Worm (Caenorhabditis elegans): ENCODE results near the gene C47E8.4.

The C47E8.4 gene

ce11 chrV:14685435-14686058, at the start of gene C47E8.4:
Gene C47E8.4 (minus strand): TSS chrV:14685485.
- no peak for TF ChIP-seq unc-62 (GFP tag; optimal IDR thresholded peaks at IDR 0.05)

DNA sequence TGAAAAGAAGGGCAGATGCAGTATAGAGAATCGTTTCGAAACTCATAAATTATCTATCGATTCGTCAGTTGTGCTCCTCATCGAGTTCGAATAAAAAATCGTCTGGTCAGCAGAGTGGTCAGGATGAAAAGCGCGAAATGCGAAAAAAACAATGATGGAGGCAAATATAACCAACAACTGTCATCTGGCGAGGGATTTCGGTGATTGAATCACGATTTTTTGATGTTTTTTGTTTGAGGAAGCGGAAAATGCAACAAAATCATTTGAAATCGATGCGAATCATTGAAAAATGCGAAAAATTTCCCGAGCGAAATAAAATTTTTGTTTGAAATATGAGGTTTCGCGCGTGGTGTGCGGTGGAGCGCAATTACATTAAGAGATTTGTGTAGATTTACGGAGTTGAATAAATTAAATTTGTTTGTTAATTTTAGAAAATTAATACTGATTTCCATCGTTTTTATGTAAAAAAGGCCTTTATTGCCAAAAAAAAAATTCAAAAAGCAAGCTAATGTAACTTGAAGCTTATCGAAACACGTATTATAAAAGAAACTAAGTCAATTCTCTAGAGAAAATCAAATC, 49.0 kb upstream of the C47E8.4 start, which contains the start of gene unc-61:
Gene unc-61 (minus strand): TSS at position 51 of the 579 bp plus-strand sequence.
- TF ChIP-seq unc-62 (GFP tag; optimal IDR thresholded peaks at IDR 0.05), result no peak

DNA sequence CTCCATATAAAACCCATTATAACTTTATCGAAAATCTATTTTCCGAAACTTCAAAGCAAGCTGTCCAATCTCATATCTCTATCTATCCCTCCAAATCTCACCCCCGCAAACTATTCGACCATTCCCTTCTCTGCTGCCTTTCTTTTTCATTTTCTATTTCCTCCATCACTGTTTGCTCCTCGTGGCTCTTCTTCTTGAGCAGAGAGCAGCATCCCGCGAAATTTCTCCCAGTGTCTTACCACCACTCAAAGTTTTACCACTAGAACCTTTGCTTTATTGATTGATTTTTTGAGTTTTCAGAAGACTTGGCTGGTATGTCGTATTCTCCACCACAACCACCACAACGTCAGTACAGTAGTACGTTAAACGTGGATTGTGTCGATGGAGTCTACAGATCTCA, 44.1 kb upstream of the C47E8.4 start, which contains the start of gene oig-3:
Gene oig-3 (plus strand): TSS at position 301 of the 400 bp plus-strand sequence.
- no peak for TF ChIP-seq unc-62 (GFP tag; optimal IDR thresholded peaks at IDR 0.05)

DNA sequence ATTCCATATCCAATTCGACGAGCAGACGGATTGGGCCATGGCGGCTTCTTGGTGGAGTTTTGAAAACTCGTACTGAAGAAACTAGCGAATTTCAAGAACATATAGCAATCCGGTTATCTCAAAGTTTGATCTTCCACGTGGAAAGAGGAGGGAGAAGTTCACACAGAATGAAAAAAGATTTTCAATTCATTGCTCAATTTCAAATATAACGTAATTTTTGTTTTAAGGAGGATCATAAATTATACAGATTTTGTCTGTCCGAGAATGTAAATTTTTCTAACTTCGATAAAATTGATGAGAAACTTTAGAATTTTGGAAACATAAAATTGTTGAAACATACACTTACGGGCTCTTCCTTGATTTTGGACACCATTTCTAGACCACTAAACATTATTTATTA, 43.5 kb upstream of the C47E8.4 start, which contains the start of gene Y50E8A.2:
Gene Y50E8A.2 (minus strand): TSS at position 101 of the 400 bp plus-strand sequence.
- no peak for TF ChIP-seq unc-62 (GFP tag; optimal IDR thresholded peaks at IDR 0.05)

- no peak for TF ChIP-seq unc-62 (GFP tag; optimal IDR thresholded peaks at IDR 0.05)
Observed at ce11 chrV:14726596-14726995, 41.3 kb upstream of the C47E8.4 start, which contains the start of gene Y50E8A.1. Gene Y50E8A.1 (plus strand): TSS chrV:14726896.

DNA sequence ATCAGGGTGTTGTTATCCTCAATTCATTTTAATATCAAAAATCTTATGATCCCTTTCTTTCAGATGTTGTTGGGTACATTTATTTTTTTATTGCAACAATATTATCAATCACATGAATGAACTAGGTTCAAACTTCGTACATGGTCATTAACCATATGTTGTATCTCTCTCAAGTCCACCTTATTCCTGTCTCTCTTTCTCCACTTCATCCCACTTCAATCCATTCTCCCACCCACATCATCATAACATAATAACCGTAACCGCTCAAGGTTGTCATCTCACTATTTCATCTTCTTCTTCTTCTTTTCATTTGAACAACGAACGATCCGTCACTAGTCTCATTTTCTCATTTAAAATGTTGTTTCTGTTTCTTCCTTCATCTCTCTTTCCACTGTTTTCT, 40.1 kb upstream of the C47E8.4 start:
- TF ChIP-seq unc-62 (GFP tag; optimal IDR thresholded peaks at IDR 0.05), result no peak

- TF ChIP-seq unc-62 (GFP tag; optimal IDR thresholded peaks at IDR 0.05), result no peak
Observed at ce11 chrV:14723020-14723419, 37.7 kb upstream of the C47E8.4 start, which contains the start of gene R08A2.7. Gene R08A2.7 (plus strand): TSS chrV:14723320.

- no peak for TF ChIP-seq unc-62 (GFP tag; optimal IDR thresholded peaks at IDR 0.05)
Observed at ce11 chrV:14719491-14719890, 34.2 kb upstream of the C47E8.4 start, which contains the start of gene R08A2.1. Gene R08A2.1 (minus strand): TSS chrV:14719591.

ce11 chrV:14716114-14716513, 30.8 kb upstream of the C47E8.4 start, which contains the start of gene fbxa-147:
Gene fbxa-147 (plus strand): TSS chrV:14716499.
- TF ChIP-seq unc-62 (GFP tag; optimal IDR thresholded peaks at IDR 0.05), result no peak

DNA sequence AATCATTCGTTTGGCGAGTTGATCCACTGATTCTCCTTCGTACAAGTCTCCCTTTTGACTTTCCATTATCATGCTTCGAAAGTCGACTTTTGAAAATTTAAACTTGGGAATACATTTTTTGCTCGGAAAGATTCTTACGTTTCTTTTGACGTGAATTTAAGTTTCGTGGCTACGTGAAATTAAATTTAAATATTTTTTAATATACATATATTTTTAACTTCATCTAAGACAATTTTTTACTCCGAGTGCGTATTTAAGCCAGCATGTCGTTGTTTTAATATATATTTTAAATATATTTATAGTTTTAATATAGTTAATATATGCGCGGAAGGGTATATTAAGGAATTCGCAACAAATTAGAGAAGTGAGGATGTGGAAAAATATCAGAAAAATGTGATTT, 30.3 kb upstream of the C47E8.4 start, which contains the start of gene R08A2.2:
Gene R08A2.2 (minus strand): TSS at position 101 of the 400 bp plus-strand sequence.
- TF ChIP-seq unc-62 (GFP tag; optimal IDR thresholded peaks at IDR 0.05), result no peak

- no peak for TF ChIP-seq unc-62 (GFP tag; optimal IDR thresholded peaks at IDR 0.05)
Observed at ce11 chrV:14712316-14712715, 27.0 kb upstream of the C47E8.4 start, which contains the start of gene R08A2.5. Gene R08A2.5 (plus strand): TSS chrV:14712616.

ce11 chrV:14711077-14711476, 25.8 kb upstream of the C47E8.4 start, which contains the start of gene ssp-33:
Gene ssp-33 (plus strand): TSS chrV:14711377.
- TF ChIP-seq unc-62 (GFP tag; optimal IDR thresholded peaks at IDR 0.05), result no peak

DNA sequence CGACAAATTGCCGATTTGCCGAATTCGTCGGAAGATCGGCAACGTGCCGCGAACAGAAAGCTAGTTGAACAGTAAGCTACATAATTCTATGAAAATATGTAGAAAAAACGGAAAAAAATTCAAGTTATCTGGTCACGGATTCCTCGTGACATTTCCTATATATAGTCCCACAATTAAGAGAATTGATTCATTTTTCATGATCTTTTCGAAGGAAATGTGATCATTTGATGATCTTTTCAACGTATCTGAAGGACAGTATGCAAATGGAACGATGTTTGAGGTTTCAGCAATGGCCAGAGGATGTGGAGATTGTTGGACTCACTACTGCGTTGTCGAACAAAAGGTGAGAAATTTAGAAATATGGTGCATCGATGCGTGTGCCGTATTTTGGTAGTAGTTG, 22.7 kb upstream of the C47E8.4 start, which contains the start of gene R08A2.9:
Gene R08A2.9 (plus strand): TSS at position 301 of the 400 bp plus-strand sequence.
- TF ChIP-seq unc-62 (GFP tag; optimal IDR thresholded peaks at IDR 0.05), result no peak

ce11 chrV:14698666-14699065, 13.4 kb upstream of the C47E8.4 start, which contains the start of gene set-5:
Gene set-5 (plus strand): TSS chrV:14698966.
- no peak for TF ChIP-seq unc-62 (GFP tag; optimal IDR thresholded peaks at IDR 0.05)

DNA sequence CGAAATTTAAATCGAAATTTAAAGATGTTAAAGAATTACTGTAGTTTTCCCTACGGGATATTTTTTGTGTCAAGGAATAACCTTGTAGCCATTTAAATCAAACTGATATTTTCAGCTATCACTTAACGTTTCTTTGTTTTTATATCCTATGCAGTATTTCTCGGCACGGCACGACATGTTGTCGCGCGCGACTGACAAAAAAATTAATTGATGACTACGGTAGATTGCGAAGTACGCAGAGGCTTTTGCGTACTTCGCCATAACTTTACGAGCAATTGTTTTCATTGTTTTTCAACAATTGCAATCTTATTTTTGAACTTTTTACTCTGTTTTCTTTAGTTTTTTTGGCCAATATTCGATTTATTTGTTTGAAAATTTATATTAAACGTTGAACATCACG, 12.7 kb upstream of the C47E8.4 start:
- TF ChIP-seq unc-62 (GFP tag; optimal IDR thresholded peaks at IDR 0.05), result no peak

- no peak for TF ChIP-seq unc-62 (GFP tag; optimal IDR thresholded peaks at IDR 0.05)
Observed at ce11 chrV:14696604-14697307, 11.5 kb upstream of the C47E8.4 start, which contains the start of gene unc-112. Gene unc-112 (minus strand): TSS chrV:14696654.
